Worm (Caenorhabditis elegans) whole organism, L4 larva: Measurements from ENCODE around the gene ast-1.

Source experiments
- F26F4.8 ChIP-seq: fragments of 200-800 bp; sonication (Bioruptor generic); conservative IDR thresholded peaks from 2 replicates; pipeline ENCODE4 v1.3.6; 2022; ENCODE audit warnings: missing genetic modification characterization, missing compliant biosample characterization
- F44E2.7 ChIP-seq: fragments of 200-800 bp; sonication (Bioruptor generic); IDR thresholded peaks from 2 replicates; pipeline ENCODE4 v2.1.2; 2022; ENCODE audit warnings: missing genetic modification characterization, missing compliant biosample characterization
- F49E8.2 ChIP-seq: sonication (generic microtip); optimal IDR thresholded peaks from 2 replicates; lab custom pipeline; 2016; ENCODE audit warnings: missing compliant biosample characterization, mild to moderate bottlenecking, missing genetic modification characterization, borderline replicate concordance
- R02D3.7 ChIP-seq: fragments of 150-350 bp; sonication (generic microtip); optimal IDR thresholded peaks from 3 replicates; lab custom pipeline; 2014; ENCODE audit warnings: missing biosample characterization, missing genetic modification characterization
- T20F7.1 ChIP-seq: fragments of 200-800 bp; sonication (Bioruptor generic); optimal IDR thresholded peaks from 2 replicates; lab custom pipeline; 2018; ENCODE audit warnings: mild to moderate bottlenecking, missing genetic modification characterization, missing compliant biosample characterization
- Y105C5A.15 ChIP-seq: fragments of 200-800 bp; sonication (Bioruptor generic); IDR thresholded peaks from 2 replicates; pipeline ENCODE4 v1.3.6; 2022; ENCODE audit warnings: missing genetic modification characterization, missing compliant biosample characterization
- Y48G9A.11 ChIP-seq: fragments of 200-800 bp; sonication (Bioruptor generic); IDR thresholded peaks from 2 replicates; pipeline ENCODE4 v1.3.6; 2022; ENCODE audit warnings: missing genetic modification reagents, missing genetic modification characterization, missing compliant biosample characterization
- Y75B8A.6 ChIP-seq: fragments of 200-800 bp; sonication (Bioruptor generic); IDR thresholded peaks from 2 replicates; pipeline ENCODE4 v1.3.6; 2022; ENCODE audit warnings: missing genetic modification reagents, missing genetic modification characterization, missing compliant biosample characterization
- ZK337.2 ChIP-seq: fragments of 200-800 bp; sonication (Bioruptor generic); IDR thresholded peaks from 2 replicates; pipeline ENCODE4 v1.3.6; 2022; ENCODE audit warnings: missing genetic modification reagents, missing genetic modification characterization, missing compliant biosample characterization
- ama-1 ChIP-seq: fragments of 150-350 bp; optimal IDR thresholded peaks from 2 replicates; lab custom pipeline; 2014; ENCODE audit warnings: inconsistent platforms, mixed read lengths
- arid-1 ChIP-seq: fragments of 200-800 bp; sonication (Bioruptor generic); conservative IDR thresholded peaks from 2 replicates; pipeline ENCODE4 v1.3.6; 2022; ENCODE audit warnings: missing genetic modification reagents, missing genetic modification characterization, missing compliant biosample characterization
- ceh-28 ChIP-seq: fragments of 150-350 bp; optimal IDR thresholded peaks from 2 replicates; lab custom pipeline; 2014; ENCODE audit warnings: missing biosample characterization, missing genetic modification reagents, missing genetic modification characterization
- ceh-32 ChIP-seq: sonication (generic microtip); optimal IDR thresholded peaks from 2 replicates; lab custom pipeline; 2016; ENCODE audit warnings: mild to moderate bottlenecking, missing genetic modification characterization, missing compliant biosample characterization; ENCODE audit not compliant: poor library complexity
- ceh-82 ChIP-seq: sonication (generic microtip); optimal IDR thresholded peaks from 2 replicates; lab custom pipeline; 2017; ENCODE audit warnings: missing biosample characterization, missing genetic modification characterization
- ces-1 ChIP-seq: fragments of 150-350 bp; sonication (generic microtip); optimal IDR thresholded peaks from 4 replicates; lab custom pipeline; 2014; ENCODE audit warnings: missing biosample characterization, missing genetic modification reagents, missing genetic modification characterization
- cey-2 ChIP-seq: sonication (generic microtip); optimal IDR thresholded peaks from 3 replicates; lab custom pipeline; 2017; ENCODE audit warnings: missing genetic modification characterization, mild to moderate bottlenecking, missing compliant biosample characterization, antibody characterized with exemption, borderline replicate concordance; ENCODE audit not compliant: insufficient read depth
- daf-12 ChIP-seq: fragments of 150-350 bp; optimal IDR thresholded peaks from 2 replicates; lab custom pipeline; 2014; ENCODE audit warnings: missing biosample characterization, missing genetic modification reagents, missing genetic modification characterization
- daf-16 ChIP-seq, 3 experiments: sonication (generic microtip); optimal IDR thresholded peaks; 2 replicates each; lab custom pipeline; 2016 to 2017; ENCODE audit warnings: missing genetic modification characterization in 3 of 3, missing genetic modification reagents in 3 of 3, mild to moderate bottlenecking in 2 of 3, missing compliant biosample characterization in 2 of 3, missing biosample characterization in 1 of 3, moderate library complexity in 1 of 3
- daf-19 ChIP-seq: fragments of 200-800 bp; sonication (Bioruptor generic); conservative IDR thresholded peaks from 2 replicates; pipeline ENCODE4 v1.3.6; 2022; ENCODE audit warnings: missing genetic modification characterization, missing compliant biosample characterization
- dmd-6 ChIP-seq: fragments of 200-800 bp; sonication (Bioruptor generic); IDR thresholded peaks from 2 replicates; pipeline ENCODE4 v1.3.6; 2022; ENCODE audit warnings: missing genetic modification reagents, missing genetic modification characterization, missing compliant biosample characterization
- dmd-9 ChIP-seq: fragments of 200-800 bp; sonication (Bioruptor generic); IDR thresholded peaks from 2 replicates; pipeline ENCODE4 v1.3.6; 2022; ENCODE audit warnings: missing genetic modification reagents, missing genetic modification characterization, missing compliant biosample characterization
- egl-43 ChIP-seq: fragments of 200-800 bp; sonication (Bioruptor generic); IDR thresholded peaks from 2 replicates; pipeline ENCODE4 v1.3.6; 2022; ENCODE audit warnings: missing genetic modification reagents, missing genetic modification characterization, missing compliant biosample characterization
- fkh-10 ChIP-seq: fragments of 150-350 bp; optimal IDR thresholded peaks from 2 replicates; lab custom pipeline; 2014; ENCODE audit warnings: missing biosample characterization, missing genetic modification reagents, missing genetic modification characterization
- gei-8 ChIP-seq: fragments of 200-800 bp; sonication (Bioruptor generic); optimal IDR thresholded peaks from 2 replicates; lab custom pipeline; 2018; ENCODE audit warnings: mild to moderate bottlenecking, missing genetic modification characterization, missing compliant biosample characterization
- hif-1 ChIP-seq, 2 experiments: sonication (generic microtip); optimal IDR thresholded peaks; 2 replicates each; lab custom pipeline; 2016 to 2017; ENCODE audit warnings: missing compliant biosample characterization in 2 of 2, missing genetic modification characterization in 2 of 2, missing genetic modification reagents in 2 of 2, missing genotype in 2 of 2, mild to moderate bottlenecking in 1 of 2
- hlh-30 ChIP-seq: sonication (generic microtip); optimal IDR thresholded peaks from 2 replicates; lab custom pipeline; 2017; ENCODE audit warnings: antibody characterized with exemption, mild to moderate bottlenecking, missing genetic modification characterization, missing compliant biosample characterization; ENCODE audit not compliant: insufficient read depth
- lim-7 ChIP-seq: fragments of 200-800 bp; sonication (Bioruptor generic); IDR thresholded peaks from 2 replicates; pipeline ENCODE4 v1.3.6; 2022; ENCODE audit warnings: missing genetic modification characterization, missing compliant biosample characterization
- lin-13 ChIP-seq: fragments of 150-350 bp; optimal IDR thresholded peaks from 2 replicates; lab custom pipeline; 2014; ENCODE audit warnings: missing biosample characterization, missing genetic modification reagents, missing genetic modification characterization
- mdt-29 ChIP-seq: fragments of 200-800 bp; sonication (Bioruptor generic); IDR thresholded peaks from 2 replicates; pipeline ENCODE4 v1.3.6; 2022; ENCODE audit warnings: missing genetic modification reagents, missing genetic modification characterization, missing compliant biosample characterization
- mep-1 ChIP-seq: fragments of 150-350 bp; sonication (generic microtip); optimal IDR thresholded peaks from 3 replicates; lab custom pipeline; 2014; ENCODE audit warnings: missing biosample characterization, missing genetic modification characterization
- mes-2 ChIP-seq: sonication (generic microtip); optimal IDR thresholded peaks from 2 replicates; lab custom pipeline; 2016; ENCODE audit warnings: missing genotype, mild to moderate bottlenecking, missing genetic modification characterization, missing compliant biosample characterization; ENCODE audit not compliant: poor library complexity, severe bottlenecking
- mxl-3 ChIP-seq: fragments of 200-800 bp; sonication (Bioruptor generic); optimal IDR thresholded peaks from 2 replicates; lab custom pipeline; 2018; ENCODE audit warnings: mild to moderate bottlenecking, missing genetic modification characterization, missing compliant biosample characterization
- nhr-25 ChIP-seq: sonication (generic microtip); optimal IDR thresholded peaks from 2 replicates; lab custom pipeline; 2017; ENCODE audit warnings: missing genetic modification characterization, mild to moderate bottlenecking, missing compliant biosample characterization, antibody characterized with exemption, moderate library complexity, borderline replicate concordance; ENCODE audit not compliant: insufficient read depth
- nhr-28 ChIP-seq: fragments of 150-350 bp; optimal IDR thresholded peaks from 2 replicates; lab custom pipeline; 2014; ENCODE audit warnings: missing biosample characterization, missing genetic modification characterization
- nhr-76 ChIP-seq: fragments of 150-350 bp; optimal IDR thresholded peaks from 2 replicates; lab custom pipeline; 2014; ENCODE audit warnings: missing biosample characterization, missing genetic modification characterization
- pqm-1 ChIP-seq: sonication (generic microtip); optimal IDR thresholded peaks from 2 replicates; lab custom pipeline; 2017; ENCODE audit warnings: missing biosample characterization, missing genetic modification characterization
- rbr-2 ChIP-seq: sonication (generic microtip); optimal IDR thresholded peaks from 2 replicates; lab custom pipeline; 2016; ENCODE audit warnings: missing genotype, missing genetic modification characterization, missing compliant biosample characterization
- saeg-2 ChIP-seq: fragments of 200-800 bp; sonication (Bioruptor generic); IDR thresholded peaks from 2 replicates; pipeline ENCODE4 v1.3.6; 2022; ENCODE audit warnings: missing genetic modification reagents, missing genetic modification characterization, missing compliant biosample characterization
- sdz-12 ChIP-seq: fragments of 200-800 bp; sonication (Bioruptor generic); optimal IDR thresholded peaks from 2 replicates; lab custom pipeline; 2018; ENCODE audit warnings: mild to moderate bottlenecking, missing genetic modification characterization, missing compliant biosample characterization
- snpc-1.2 ChIP-seq: fragments of 200-800 bp; sonication (Bioruptor generic); IDR thresholded peaks from 2 replicates; pipeline ENCODE4 v1.3.6; 2022; ENCODE audit warnings: missing genetic modification reagents, missing genetic modification characterization, missing compliant biosample characterization
- snpc-4 ChIP-seq: fragments of 150-350 bp; optimal IDR thresholded peaks from 2 replicates; lab custom pipeline; 2014; ENCODE audit warnings: missing biosample characterization, missing genetic modification characterization
- spr-1 ChIP-seq: sonication (generic microtip); optimal IDR thresholded peaks from 2 replicates; lab custom pipeline; 2016; ENCODE audit warnings: mild to moderate bottlenecking, missing genetic modification characterization, missing compliant biosample characterization
- tag-97 ChIP-seq: fragments of 200-800 bp; sonication (Bioruptor generic); IDR thresholded peaks from 2 replicates; pipeline ENCODE4 v1.3.6; 2022; ENCODE audit warnings: missing genetic modification characterization, missing compliant biosample characterization
- tra-1 ChIP-seq: fragments of 200-800 bp; sonication (Bioruptor generic); IDR thresholded peaks from 2 replicates; pipeline ENCODE4 v1.3.6; 2022; ENCODE audit warnings: missing genetic modification reagents, missing genetic modification characterization, missing compliant biosample characterization
- unc-130 ChIP-seq: sonication (generic microtip); optimal IDR thresholded peaks from 2 replicates; lab custom pipeline; 2016; ENCODE audit warnings: missing genetic modification reagents, missing genetic modification characterization, missing compliant biosample characterization
- unc-62 ChIP-seq, 3 experiments: fragments of 150-350 bp in 1 of 3; sonication (generic microtip); optimal IDR thresholded peaks in 2 of 3; peaks in 1 of 3; 1 replicate in 1 of 3; 2 replicates in 2 of 3; lab custom pipeline; 2014 to 2017; ENCODE audit warnings: missing biosample characterization in 3 of 3, missing genetic modification characterization in 3 of 3, missing genetic modification reagents in 3 of 3, missing genotype in 1 of 3
- vab-7 ChIP-seq: fragments of 200-800 bp; sonication (Bioruptor generic); IDR thresholded peaks from 2 replicates; pipeline ENCODE4 v1.3.6; 2022; ENCODE audit warnings: missing genetic modification reagents, missing genetic modification characterization, missing compliant biosample characterization
- zip-11 ChIP-seq: fragments of 200-800 bp; sonication (Bioruptor generic); IDR thresholded peaks from 2 replicates; pipeline ENCODE4 v1.3.6; 2022; ENCODE audit warnings: missing genetic modification characterization, missing compliant biosample characterization
- zip-2 ChIP-seq: fragments of 150-350 bp; optimal IDR thresholded peaks from 2 replicates; lab custom pipeline; 2014; ENCODE audit warnings: missing biosample characterization, missing genetic modification characterization
- ztf-11 ChIP-seq: fragments of 150-350 bp; optimal IDR thresholded peaks from 2 replicates; lab custom pipeline; 2014; ENCODE audit warnings: missing biosample characterization, missing genetic modification characterization

The ast-1 gene

ce11 chrII:4089183-4089582, 46.0 kb downstream of the ast-1 start (continued):
- TF ChIP-seq ces-1 (GFP tag; lab: Kevin White, UChicago) (no peak), Y105C5A.15 (GFP tag; lab: Robert Waterston, UW) (no peak), unc-62 (GFP tag; optimal IDR thresholded peaks at IDR 0.05 in 1 of 2; lab: Kevin White, UChicago) (peak; percentile 7 to 72), unc-62 (tag; optimal IDR thresholded peaks at IDR 0.05; lab: Kevin White, UChicago) (no peak), R02D3.7 (tag; lab: Kevin White, UChicago) (no peak), ceh-32 (no peak), nhr-76 (tag; lab: Kevin White, UChicago) (peak; percentile 80), F49E8.2 (no peak), ztf-11 (tag; lab: Kevin White, UChicago) (no peak), mxl-3 (GFP tag; lab: Kevin White, UChicago) (peak; percentile 98), zip-2 (tag; lab: Kevin White, UChicago) (no peak), F44E2.7 (GFP tag; lab: Robert Waterston, UW) (no peak), nhr-28 (peak; percentile 98), F26F4.8 (GFP tag; lab: Robert Waterston, UW) (no peak), hlh-30 (tag; lab: Kevin White, UChicago) (peak; percentile 63), T20F7.1 (GFP tag; lab: Kevin White, UChicago) (no peak), daf-19 (GFP tag; lab: Robert Waterston, UW) (no peak), nhr-25 (tag; lab: Kevin White, UChicago) (peak; percentile 30), Y48G9A.11 (GFP tag; lab: Robert Waterston, UW) (no peak), ama-1 (no peak), sdz-12 (GFP tag; lab: Kevin White, UChicago) (no peak), ceh-28 (no peak), hif-1 (tag; optimal IDR thresholded peaks at IDR 0.05; lab: Kevin White, UChicago) (peak in 1 of 2 experiments; percentile 37), vab-7 (GFP tag; lab: Robert Waterston, UW) (no peak), tag-97 (no peak), mep-1 (peak; percentile 77), mes-2 (tag; lab: Kevin White, UChicago) (peak; percentile 41), pqm-1 (tag; lab: Kevin White, UChicago) (peak; percentile 95), zip-11 (GFP tag; lab: Robert Waterston, UW) (no peak), cey-2 (tag; lab: Kevin White, UChicago) (peak; percentile 82), unc-130 (GFP tag; lab: Kevin White, UChicago) (no peak), ceh-82 (tag; lab: Kevin White, UChicago) (no peak), snpc-1.2 (no peak), mdt-29 (GFP tag; lab: Robert Waterston, UW) (no peak), snpc-4 (tag; lab: Kevin White, UChicago) (no peak), lin-13 (GFP tag; lab: Kevin White, UChicago) (peak; percentile 37), gei-8 (peak; percentile 89), daf-12 (tag; lab: Kevin White, UChicago) (no peak), spr-1 (no peak), lim-7 (GFP tag; lab: Robert Waterston, UW) (no peak), daf-16 (GFP tag; optimal IDR thresholded peaks at IDR 0.05; lab: Kevin White, UChicago) (peak; percentile 4 to 25), daf-16 (tag; optimal IDR thresholded peaks at IDR 0.05; lab: Kevin White, UChicago) (peak; percentile 89), fkh-10 (no peak), rbr-2 (tag; lab: Kevin White, UChicago) (peak; percentile 13), saeg-2 (GFP tag; lab: Robert Waterston, UW) (peak; percentile 48; the same call in 1 of the 2 replicates), egl-43 (no peak), dmd-9 (GFP tag; lab: Robert Waterston, UW) (no peak), dmd-6 (GFP tag; lab: Robert Waterston, UW) (peak; percentile 99), tra-1 (GFP tag; lab: Robert Waterston, UW) (peak; percentile 91), Y75B8A.6 (no peak), ZK337.2 (GFP tag; lab: Robert Waterston, UW) (no peak), arid-1 (GFP tag; lab: Robert Waterston, UW) (no peak)
